Worm (Caenorhabditis elegans) whole organism, young adult: Measurements from ENCODE around the gene gpx-4.

Experiments
- B0019.2 ChIP-seq: fragments of 200-800 bp; sonication (Bioruptor generic); conservative IDR thresholded peaks from 2 replicates; pipeline ENCODE4 v1.3.6; 2022; ENCODE audit warnings: missing genetic modification reagents, missing genetic modification characterization, missing compliant biosample characterization
- B0035.1 ChIP-seq: sonication (generic microtip); optimal IDR thresholded peaks from 2 replicates; lab custom pipeline; 2016; ENCODE audit warnings: missing genetic modification characterization, mild to moderate bottlenecking, missing compliant biosample characterization, missing genotype, missing genetic modification reagents
- B0261.1 ChIP-seq: sonication (generic microtip); optimal IDR thresholded peaks from 2 replicates; lab custom pipeline; 2016; ENCODE audit warnings: mild to moderate bottlenecking, missing genetic modification characterization, moderate library complexity, missing compliant biosample characterization
- B0336.3 ChIP-seq: fragments of 200-800 bp; sonication (Bioruptor generic); IDR thresholded peaks from 2 replicates; pipeline ENCODE4 v1.3.6; 2022; ENCODE audit warnings: missing genetic modification characterization, missing compliant biosample characterization
- F23B12.7 ChIP-seq: sonication (generic microtip); optimal IDR thresholded peaks from 2 replicates; lab custom pipeline; 2017; ENCODE audit warnings: missing genetic modification characterization, mild to moderate bottlenecking, missing compliant biosample characterization, antibody characterized with exemption, moderate library complexity; ENCODE audit not compliant: insufficient read depth
- F33H1.4 ChIP-seq: fragments of 200-800 bp; sonication (Bioruptor generic); IDR thresholded peaks from 2 replicates; pipeline ENCODE4 v1.3.6; 2022; ENCODE audit warnings: missing genetic modification reagents, missing genetic modification characterization, missing compliant biosample characterization
- F39B2.1 ChIP-seq: fragments of 200-800 bp; sonication (Bioruptor generic); IDR thresholded peaks from 2 replicates; pipeline ENCODE4 v1.3.6; 2022; ENCODE audit warnings: missing genetic modification reagents, missing genetic modification characterization, missing compliant biosample characterization
- F52B5.7 ChIP-seq: sonication (generic microtip); optimal IDR thresholded peaks from 2 replicates; lab custom pipeline; 2016; ENCODE audit warnings: mild to moderate bottlenecking, missing genetic modification characterization, missing compliant biosample characterization
- F57C9.4 ChIP-seq: sonication (generic microtip); optimal IDR thresholded peaks from 2 replicates; lab custom pipeline; 2017; ENCODE audit warnings: mild to moderate bottlenecking, missing genetic modification characterization, missing compliant biosample characterization
- K11D2.4 ChIP-seq: fragments of 200-800 bp; sonication (Bioruptor generic); IDR thresholded peaks from 2 replicates; pipeline ENCODE4 v1.3.6; 2022; ENCODE audit warnings: missing genetic modification reagents, missing genetic modification characterization, missing compliant biosample characterization
- Y79H2A.3 ChIP-seq: fragments of 200-800 bp; sonication (Bioruptor generic); conservative IDR thresholded peaks from 2 replicates; pipeline ENCODE4 v1.3.6; 2022; ENCODE audit warnings: missing genetic modification reagents, missing genetic modification characterization, missing compliant biosample characterization
- akir-1 ChIP-seq: fragments of 200-800 bp; sonication (Bioruptor generic); optimal IDR thresholded peaks from 2 replicates; lab custom pipeline; 2018; ENCODE audit warnings: mild to moderate bottlenecking, missing genetic modification characterization, moderate library complexity, missing compliant biosample characterization
- aptf-3 ChIP-seq: fragments of 200-800 bp; sonication (Bioruptor generic); IDR thresholded peaks from 2 replicates; pipeline ENCODE4 v1.3.6; 2022; ENCODE audit warnings: missing genetic modification characterization, missing compliant biosample characterization
- atf-7 ChIP-seq: sonication (generic microtip); optimal IDR thresholded peaks from 2 replicates; lab custom pipeline; 2017; ENCODE audit warnings: mild to moderate bottlenecking, missing genetic modification characterization, missing compliant biosample characterization
- bed-1 ChIP-seq: fragments of 200-800 bp; sonication (Bioruptor generic); IDR thresholded peaks from 2 replicates; pipeline ENCODE4 v1.3.6; 2022; ENCODE audit warnings: missing genetic modification reagents, missing genetic modification characterization, missing compliant biosample characterization
- ceh-40 ChIP-seq: fragments of 200-800 bp; sonication (Bioruptor generic); IDR thresholded peaks from 2 replicates; pipeline ENCODE4 v1.3.6; 2022; ENCODE audit warnings: missing genetic modification characterization, missing compliant biosample characterization
- ceh-91 ChIP-seq: fragments of 200-800 bp; sonication (Bioruptor generic); IDR thresholded peaks from 2 replicates; pipeline ENCODE4 v1.3.6; 2022; ENCODE audit warnings: missing genetic modification reagents, missing genetic modification characterization, missing compliant biosample characterization
- die-1 ChIP-seq: sonication (generic microtip); optimal IDR thresholded peaks from 2 replicates; lab custom pipeline; 2016; ENCODE audit warnings: missing genotype, mild to moderate bottlenecking, missing genetic modification characterization, missing compliant biosample characterization
- dpff-1 ChIP-seq: sonication (generic microtip); optimal IDR thresholded peaks from 2 replicates; lab custom pipeline; 2017; ENCODE audit warnings: mild to moderate bottlenecking, missing genetic modification characterization, missing compliant biosample characterization
- dpl-1 ChIP-seq: fragments of 150-350 bp; optimal IDR thresholded peaks from 2 replicates; lab custom pipeline; 2014; ENCODE audit warnings: missing biosample characterization, missing genetic modification reagents, missing genetic modification characterization
- efl-1 ChIP-seq: fragments of 150-350 bp; optimal IDR thresholded peaks from 2 replicates; lab custom pipeline; 2014; ENCODE audit warnings: missing biosample characterization, missing genetic modification reagents, missing genetic modification characterization
- ekl-4 ChIP-seq: fragments of 200-800 bp; sonication (Bioruptor generic); IDR thresholded peaks from 2 replicates; pipeline ENCODE4 v1.3.6; 2022; ENCODE audit warnings: missing genetic modification reagents, missing genetic modification characterization, missing compliant biosample characterization
- ets-4 ChIP-seq: fragments of 200-800 bp; sonication (Bioruptor generic); optimal IDR thresholded peaks from 2 replicates; lab custom pipeline; 2018; ENCODE audit warnings: mild to moderate bottlenecking, missing genetic modification characterization, missing compliant biosample characterization
- gei-17 ChIP-seq: fragments of 200-800 bp; sonication (Bioruptor generic); optimal IDR thresholded peaks from 2 replicates; lab custom pipeline; 2018; ENCODE audit warnings: mild to moderate bottlenecking, missing genetic modification characterization, missing compliant biosample characterization
- hlh-12 ChIP-seq: sonication (generic microtip); optimal IDR thresholded peaks from 2 replicates; lab custom pipeline; 2016; ENCODE audit warnings: missing genetic modification characterization, missing compliant biosample characterization
- hsf-1 ChIP-seq: fragments of 200-800 bp; sonication (Bioruptor generic); IDR thresholded peaks from 2 replicates; pipeline ENCODE4 v1.3.6; 2022; ENCODE audit warnings: missing genetic modification reagents, missing genetic modification characterization, missing compliant biosample characterization
- let-526 ChIP-seq: fragments of 200-800 bp; sonication (Bioruptor generic); IDR thresholded peaks from 2 replicates; pipeline ENCODE4 v1.3.6; 2022; ENCODE audit warnings: missing genetic modification reagents, missing genetic modification characterization, missing compliant biosample characterization
- let-607 ChIP-seq, 2 experiments: fragments of 200-800 bp in 1 of 2; sonication (Bioruptor generic) in 1 of 2; sonication (generic microtip) in 1 of 2; optimal IDR thresholded peaks; 2 replicates each; lab custom pipeline; 2016 to 2018; ENCODE audit warnings: mild to moderate bottlenecking in 2 of 2, missing compliant biosample characterization in 2 of 2, missing genetic modification characterization in 2 of 2, moderate library complexity in 2 of 2, missing genotype in 1 of 2
- lin-35 ChIP-seq, 3 experiments: fragments of 150-350 bp in 2 of 3; sonication (generic microtip) in 1 of 3; optimal IDR thresholded peaks; 2 replicates each; lab custom pipeline; 2014 to 2018; ENCODE audit warnings: missing biosample characterization in 3 of 3, missing genetic modification characterization in 3 of 3, missing genetic modification reagents in 3 of 3
- lin-54 ChIP-seq: fragments of 200-800 bp; sonication (Bioruptor generic); optimal IDR thresholded peaks from 2 replicates; lab custom pipeline; 2018; ENCODE audit warnings: mild to moderate bottlenecking, missing genetic modification characterization, missing compliant biosample characterization
- lir-1 ChIP-seq: fragments of 200-800 bp; sonication (Bioruptor generic); conservative IDR thresholded peaks from 2 replicates; pipeline ENCODE4 v1.3.6; 2022; ENCODE audit warnings: missing genetic modification reagents, missing genetic modification characterization, missing compliant biosample characterization
- lsy-27 ChIP-seq: sonication (generic microtip); optimal IDR thresholded peaks from 2 replicates; lab custom pipeline; 2017; ENCODE audit warnings: missing genetic modification characterization, mild to moderate bottlenecking, missing compliant biosample characterization, antibody characterized with exemption, missing genotype, borderline replicate concordance; ENCODE audit not compliant: insufficient read depth
- mcd-1 ChIP-seq: fragments of 200-800 bp; sonication (Bioruptor generic); IDR thresholded peaks from 2 replicates; pipeline ENCODE4 v1.3.6; 2022; ENCODE audit warnings: missing genetic modification reagents, missing genetic modification characterization, missing compliant biosample characterization
- mxl-1 ChIP-seq: sonication (generic microtip); optimal IDR thresholded peaks from 2 replicates; lab custom pipeline; 2016; ENCODE audit warnings: missing genetic modification characterization, missing compliant biosample characterization
- nfyb-1 ChIP-seq: fragments of 200-800 bp; sonication (Bioruptor generic); IDR thresholded peaks from 2 replicates; pipeline ENCODE4 v1.3.6; 2022; ENCODE audit warnings: missing genetic modification reagents, missing genetic modification characterization, missing compliant biosample characterization
- nhr-27 ChIP-seq: fragments of 200-800 bp; sonication (Bioruptor generic); optimal IDR thresholded peaks from 2 replicates; lab custom pipeline; 2018; ENCODE audit warnings: mild to moderate bottlenecking, missing genetic modification characterization, moderate library complexity, missing compliant biosample characterization
- nhr-80 ChIP-seq: sonication (generic microtip); optimal IDR thresholded peaks from 2 replicates; lab custom pipeline; 2016; ENCODE audit warnings: missing genetic modification characterization, missing compliant biosample characterization
- rcor-1 ChIP-seq: fragments of 200-800 bp; sonication (Bioruptor generic); IDR thresholded peaks from 2 replicates; pipeline ENCODE4 v1.3.6; 2022; ENCODE audit warnings: missing genetic modification reagents, missing genetic modification characterization, missing compliant biosample characterization
- rec-8 ChIP-seq, 2 experiments: sonication (generic microtip); optimal IDR thresholded peaks; 2 replicates each; lab custom pipeline; 2016; ENCODE audit warnings: mild to moderate bottlenecking in 2 of 2, missing genetic modification characterization in 2 of 2, missing genetic modification reagents in 2 of 2, missing genotype in 2 of 2, missing biosample characterization in 1 of 2, missing compliant biosample characterization in 1 of 2, moderate library complexity in 1 of 2
- snpc-1.3 ChIP-seq: sonication (generic microtip); optimal IDR thresholded peaks from 2 replicates; lab custom pipeline; 2017; ENCODE audit warnings: missing genetic modification characterization, mild to moderate bottlenecking, missing compliant biosample characterization, antibody characterized with exemption, moderate library complexity, missing genotype, missing genetic modification reagents; ENCODE audit not compliant: insufficient read depth
- somi-1 ChIP-seq: fragments of 200-800 bp; sonication (Bioruptor generic); optimal IDR thresholded peaks from 2 replicates; lab custom pipeline; 2018; ENCODE audit warnings: mild to moderate bottlenecking, missing genetic modification characterization, missing compliant biosample characterization
- unc-62 ChIP-seq: fragments of 150-350 bp; optimal IDR thresholded peaks from 2 replicates; lab custom pipeline; 2014; ENCODE audit warnings: missing biosample characterization, missing genetic modification reagents, missing genetic modification characterization
- xnd-1 ChIP-seq: sonication (generic microtip); optimal IDR thresholded peaks from 2 replicates; lab custom pipeline; 2016; ENCODE audit warnings: missing genotype, missing genetic modification reagents, missing genetic modification characterization, missing compliant biosample characterization
- zfh-2 ChIP-seq: fragments of 200-800 bp; sonication (Bioruptor generic); conservative IDR thresholded peaks from 2 replicates; pipeline ENCODE4 v1.3.6; 2022; ENCODE audit warnings: missing genetic modification reagents, missing genetic modification characterization, missing compliant biosample characterization
- ztf-18 ChIP-seq: sonication (generic microtip); optimal IDR thresholded peaks from 2 replicates; lab custom pipeline; 2016; ENCODE audit warnings: missing genotype, mild to moderate bottlenecking, missing genetic modification characterization, missing compliant biosample characterization
- ztf-22 ChIP-seq: fragments of 200-800 bp; sonication (Bioruptor generic); optimal IDR thresholded peaks from 2 replicates; lab custom pipeline; 2018; ENCODE audit warnings: mild to moderate bottlenecking, missing genetic modification characterization, moderate library complexity, missing compliant biosample characterization
- ztf-25 ChIP-seq: fragments of 200-800 bp; sonication (Bioruptor generic); IDR thresholded peaks from 2 replicates; pipeline ENCODE4 v1.3.6; 2022; ENCODE audit warnings: missing genetic modification reagents, missing genetic modification characterization, missing compliant biosample characterization

Gene gpx-4

DNA sequence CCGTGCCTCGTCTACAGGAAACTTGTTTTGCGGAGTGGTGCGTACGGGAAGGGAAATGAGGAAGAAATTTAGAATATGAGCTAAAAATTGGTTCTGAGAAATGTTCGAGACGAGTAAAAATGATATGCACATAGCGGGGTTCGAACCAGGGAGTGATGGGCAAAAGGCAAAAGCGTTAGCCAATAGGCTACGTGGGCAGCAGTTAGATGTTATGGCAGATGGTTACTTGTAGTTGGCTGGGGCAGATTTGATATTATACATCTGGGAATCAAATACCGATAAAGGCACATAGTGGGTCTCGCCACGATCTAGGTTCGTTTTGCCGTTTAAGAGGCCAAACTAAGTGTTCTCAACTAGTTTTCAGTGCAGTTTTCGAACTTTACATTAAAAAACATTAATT lies 17.5 kb downstream of the gpx-4 start (continued):
- TF ChIP-seq B0336.3 (GFP tag; lab: Robert Waterston, UW): no peak
- TF ChIP-seq Y79H2A.3 (GFP tag; lab: Robert Waterston, UW): 0 out of 2 replicates have a peak, but pooled peaks have one; percentile 11
- TF ChIP-seq mxl-1 (tag; lab: Kevin White, UChicago): peak; percentile 81
- TF ChIP-seq F52B5.7 (tag; lab: Kevin White, UChicago): no peak
- no peak for TF ChIP-seq lsy-27 (tag; lab: Kevin White, UChicago)
- TF ChIP-seq akir-1: no peak
- TF ChIP-seq ztf-22 (GFP tag; lab: Kevin White, UChicago): no peak
- TF ChIP-seq unc-62 (GFP tag; lab: Kevin White, UChicago): no peak
- 0 out of 2 replicates have a peak, but pooled peaks have one; percentile 26 for TF ChIP-seq mcd-1 (GFP tag; lab: Robert Waterston, UW)
- no peak for TF ChIP-seq atf-7 (tag; lab: Kevin White, UChicago)
- TF ChIP-seq rec-8 (tag; optimal IDR thresholded peaks at IDR 0.05; lab: Kevin White, UChicago): peak; percentile 66 to 90
- peak; percentile 87 for TF ChIP-seq B0261.1
- no peak for TF ChIP-seq F39B2.1
- TF ChIP-seq let-607 (tag; optimal IDR thresholded peaks at IDR 0.05; lab: Kevin White, UChicago): peak in 1 of 2 experiments; percentile 32
- TF ChIP-seq ztf-25 (GFP tag; lab: Robert Waterston, UW): peak; percentile 92
- TF ChIP-seq efl-1 (GFP tag; lab: Kevin White, UChicago): no peak
- TF ChIP-seq lin-35 (GFP tag; optimal IDR thresholded peaks at IDR 0.05; lab: Kevin White, UChicago): no peak
- no peak for TF ChIP-seq let-526 (GFP tag; lab: Robert Waterston, UW)
- TF ChIP-seq rcor-1 (GFP tag; lab: Robert Waterston, UW): 0 out of 2 replicates have a peak, but pooled peaks have one; percentile 28
- TF ChIP-seq hsf-1 (GFP tag; lab: Robert Waterston, UW): 0 out of 2 replicates have a peak, but pooled peaks have one; percentile 46
- no peak for TF ChIP-seq K11D2.4
- peak; percentile 36; the same call in 1 of the 2 replicates for TF ChIP-seq F33H1.4 (GFP tag; lab: Robert Waterston, UW)
- no peak for TF ChIP-seq nhr-27 (tag; lab: Kevin White, UChicago)
- no peak for TF ChIP-seq B0019.2
- 0 out of 2 replicates have a peak, but pooled peaks have one; percentile 26 for TF ChIP-seq bed-1 (GFP tag; lab: Robert Waterston, UW)
- peak; percentile 65 for TF ChIP-seq snpc-1.3
- no peak for TF ChIP-seq ceh-91 (GFP tag; lab: Robert Waterston, UW)
- TF ChIP-seq dpff-1 (tag; lab: Kevin White, UChicago): no peak
- no peak for TF ChIP-seq F57C9.4 (tag; lab: Kevin White, UChicago)
- TF ChIP-seq lin-54: peak; percentile 52
- no peak for TF ChIP-seq dpl-1
- TF ChIP-seq lir-1 (GFP tag; lab: Robert Waterston, UW): no peak
- no peak for TF ChIP-seq B0035.1 (tag; lab: Kevin White, UChicago)
- TF ChIP-seq zfh-2: no peak
- peak; percentile 79 for TF ChIP-seq nfyb-1
- TF ChIP-seq ztf-18 (tag; lab: Kevin White, UChicago): peak; percentile 64
- 0 out of 2 replicates have a peak, but pooled peaks have one; percentile 37 for TF ChIP-seq aptf-3 (GFP tag; lab: Robert Waterston, UW)
- TF ChIP-seq die-1: peak; percentile 93
- no peak for TF ChIP-seq ekl-4
- 0 out of 2 replicates have a peak, but pooled peaks have one; percentile 30 for TF ChIP-seq ceh-40 (GFP tag; lab: Robert Waterston, UW)
- TF ChIP-seq xnd-1 (tag; lab: Kevin White, UChicago): no peak
- no peak for TF ChIP-seq hlh-12 (tag; lab: Kevin White, UChicago)
- no peak for TF ChIP-seq gei-17 (GFP tag; lab: Kevin White, UChicago)
- TF ChIP-seq ets-4 (GFP tag; lab: Kevin White, UChicago): no peak
- TF ChIP-seq somi-1 (GFP tag; lab: Kevin White, UChicago): no peak
- TF ChIP-seq nhr-80 (tag; lab: Kevin White, UChicago): no peak
- TF ChIP-seq F23B12.7: no peak
